6 worm cellular contexts compared by ENCODE assay signal in the genomic region with DNA sequence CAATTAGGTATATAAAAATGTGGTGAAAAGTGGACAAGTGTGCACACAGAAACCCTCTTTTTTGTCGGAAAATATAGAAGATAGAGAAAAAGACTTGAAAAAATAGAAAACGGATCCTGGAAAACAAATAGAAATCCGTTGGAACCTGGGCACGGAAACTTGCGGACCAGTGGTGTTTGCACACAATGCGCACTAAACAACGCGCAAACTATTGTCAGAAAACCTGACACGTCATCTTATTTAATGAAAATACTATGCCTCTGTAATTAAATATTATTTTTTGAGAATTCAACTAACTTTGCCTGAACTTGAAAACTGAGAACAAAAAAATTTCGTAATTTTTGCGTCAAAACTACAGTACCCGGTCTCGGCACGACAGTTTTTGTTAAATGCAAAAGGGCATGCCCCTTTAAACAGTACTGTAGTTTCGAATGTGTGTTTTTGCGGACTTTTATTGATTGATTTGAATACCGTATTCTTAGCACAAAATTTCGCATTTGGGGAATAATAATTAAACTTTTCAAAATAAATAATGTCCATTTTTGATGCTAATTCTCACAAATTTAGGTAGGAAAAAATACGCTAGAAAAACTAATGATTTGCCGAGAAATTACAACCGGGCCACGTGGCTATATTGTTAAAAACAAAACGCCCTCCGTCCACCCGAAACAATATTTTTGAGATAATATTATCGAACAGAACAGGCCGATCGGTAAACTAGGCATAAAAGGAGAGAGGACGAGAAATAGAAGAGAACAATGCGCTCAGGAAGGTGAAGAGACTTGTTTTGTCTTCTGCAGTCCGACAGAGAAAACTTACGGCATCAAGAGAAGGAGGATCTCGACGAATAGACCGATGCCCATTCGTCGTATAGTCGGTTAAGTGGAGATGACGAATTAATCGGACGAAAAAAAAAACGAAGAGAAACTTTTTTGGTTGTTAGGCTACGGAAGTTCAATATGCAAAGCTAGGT.
TF ChIP-seq lines count a peak whose summit lies in the region.

No protein-coding gene starts in this region.

TF ChIP-seq in whole organism, L1 larva, 84 proteins besides CTCF, POLR2A, EP300 and RAD21 (continues in another document):
- TF ChIP-seq irx-1 (tag; optimal IDR thresholded peaks at IDR 0.05; lab: Kevin White, UChicago), result no peak
- peak; percentile 38 for TF ChIP-seq xbp-1 (tag; optimal IDR thresholded peaks at IDR 0.05; lab: Kevin White, UChicago)
- no peak for TF ChIP-seq grh-1 (GFP tag; IDR thresholded peaks at IDR 0.05; lab: Robert Waterston, UW)
- no peak for TF ChIP-seq pax-3 (tag; optimal IDR thresholded peaks at IDR 0.05; lab: Kevin White, UChicago)
- peak in 1 of 2 experiments; percentile 41 for TF ChIP-seq lsy-2 (tag; optimal IDR thresholded peaks at IDR 0.05; lab: Kevin White, UChicago)
- TF ChIP-seq nhr-47 (tag; optimal IDR thresholded peaks at IDR 0.05; lab: Kevin White, UChicago), result no peak
- no peak for TF ChIP-seq lir-3 (tag; optimal IDR thresholded peaks at IDR 0.05; lab: Kevin White, UChicago; ENCODE audit: poor library complexity)
- peak; percentile 47 for TF ChIP-seq lin-14 (GFP tag; optimal IDR thresholded peaks at IDR 0.05; lab: Kevin White, UChicago)
- no peak for TF ChIP-seq pqm-1 (tag; optimal IDR thresholded peaks at IDR 0.05; lab: Kevin White, UChicago)
- peak; percentile 84 for TF ChIP-seq F16B12.6 (tag; optimal IDR thresholded peaks at IDR 0.05; lab: Kevin White, UChicago)
- TF ChIP-seq ets-5 (GFP tag; IDR thresholded peaks at IDR 0.05; lab: Robert Waterston, UW), result no peak
- peak; percentile 23 to 35 for TF ChIP-seq lin-35 (GFP tag; optimal IDR thresholded peaks at IDR 0.05; lab: Kevin White, UChicago)
- peak; percentile 79 for TF ChIP-seq blmp-1 (tag; optimal IDR thresholded peaks at IDR 0.05; lab: Kevin White, UChicago)

TF ChIP-seq in whole organism, L2 larva, 48 proteins besides CTCF, POLR2A, EP300 and RAD21:
- TF ChIP-seq unc-55 (GFP tag; optimal IDR thresholded peaks at IDR 0.05; lab: Kevin White, UChicago) (peak; percentile 45), unc-39 (tag; optimal IDR thresholded peaks at IDR 0.05; lab: Kevin White, UChicago) (no peak), C34F6.9 (tag; optimal IDR thresholded peaks at IDR 0.05; lab: Kevin White, UChicago) (peak; percentile 26), sma-3 (GFP tag; optimal IDR thresholded peaks at IDR 0.05; lab: Kevin White, UChicago) (peak; percentile 1), nhr-129 (tag; optimal IDR thresholded peaks at IDR 0.05; lab: Kevin White, UChicago) (peak; percentile 37), dmd-4 (tag; optimal IDR thresholded peaks at IDR 0.05; lab: Kevin White, UChicago) (no peak), blmp-1 (tag; optimal IDR thresholded peaks at IDR 0.05; lab: Kevin White, UChicago; ENCODE audit: insufficient read depth) (no peak), lsy-2 (tag; optimal IDR thresholded peaks at IDR 0.05; lab: Kevin White, UChicago) (peak in 1 of 2 experiments; percentile 60), crh-2 (tag; optimal IDR thresholded peaks at IDR 0.05; lab: Kevin White, UChicago) (peak; percentile 39)

TF ChIP-seq in whole organism, L3 larva, 47 proteins besides CTCF, POLR2A, EP300 and RAD21 (continues in another document):
- no peak for TF ChIP-seq fkh-10 (GFP tag; optimal IDR thresholded peaks at IDR 0.05; lab: Kevin White, UChicago)
- no peak for TF ChIP-seq zag-1 (tag; optimal IDR thresholded peaks at IDR 0.05; lab: Kevin White, UChicago)
- TF ChIP-seq nhr-23 (tag; optimal IDR thresholded peaks at IDR 0.05; lab: Kevin White, UChicago), result peak; percentile 53
- no peak for TF ChIP-seq fos-1 (tag; optimal IDR thresholded peaks at IDR 0.05; lab: Kevin White, UChicago)
- peak; percentile 39 for TF ChIP-seq nhr-25 (tag; optimal IDR thresholded peaks at IDR 0.05; lab: Kevin White, UChicago)
- no peak for TF ChIP-seq unc-39 (tag; optimal IDR thresholded peaks at IDR 0.05; lab: Kevin White, UChicago)
- peak; percentile 38 for TF ChIP-seq pha-4 (tag; optimal IDR thresholded peaks at IDR 0.05; lab: Kevin White, UChicago)
- TF ChIP-seq aly-2 (tag; optimal IDR thresholded peaks at IDR 0.05; lab: Kevin White, UChicago), result no peak
- no peak for TF ChIP-seq lsy-12 (tag; optimal IDR thresholded peaks at IDR 0.05; lab: Kevin White, UChicago)
- TF ChIP-seq sea-2 (GFP tag; optimal IDR thresholded peaks at IDR 0.05; lab: Kevin White, UChicago), result no peak
- TF ChIP-seq ceh-28 (tag; optimal IDR thresholded peaks at IDR 0.05; lab: Kevin White, UChicago), result no peak
- no peak for TF ChIP-seq daf-12 (tag; optimal IDR thresholded peaks at IDR 0.05; lab: Kevin White, UChicago)
- TF ChIP-seq fkh-2 (tag; optimal IDR thresholded peaks at IDR 0.05; lab: Kevin White, UChicago), result no peak
- peak; percentile 32 for TF ChIP-seq nfya-1 (tag; optimal IDR thresholded peaks at IDR 0.05; lab: Kevin White, UChicago; ENCODE audit: insufficient read depth)
- TF ChIP-seq nhr-237 (tag; optimal IDR thresholded peaks at IDR 0.05; lab: Kevin White, UChicago), result no peak

TF ChIP-seq in whole organism, L4 larva, 104 proteins besides CTCF, POLR2A, EP300 and RAD21 (continues in another document):
- no peak for TF ChIP-seq unc-62 (GFP tag; optimal IDR thresholded peaks at IDR 0.05 in 1 of 2; lab: Kevin White, UChicago)
- no peak for TF ChIP-seq unc-62 (tag; optimal IDR thresholded peaks at IDR 0.05; lab: Kevin White, UChicago)
- TF ChIP-seq ceh-62 (tag; optimal IDR thresholded peaks at IDR 0.05; lab: Kevin White, UChicago), result no peak
- peak; percentile 19 for TF ChIP-seq nhr-28 (tag; optimal IDR thresholded peaks at IDR 0.05; lab: Kevin White, UChicago)
- no peak for TF ChIP-seq ceh-82 (tag; optimal IDR thresholded peaks at IDR 0.05; lab: Kevin White, UChicago)
- no peak for TF ChIP-seq mdt-29 (GFP tag; IDR thresholded peaks at IDR 0.05; lab: Robert Waterston, UW)
- TF ChIP-seq nhr-111 (GFP tag; optimal IDR thresholded peaks at IDR 0.05; lab: Kevin White, UChicago), result no peak
- TF ChIP-seq attf-4 (tag; optimal IDR thresholded peaks at IDR 0.05; lab: Kevin White, UChicago), result no peak
- no peak for TF ChIP-seq rbr-2 (tag; optimal IDR thresholded peaks at IDR 0.05; lab: Kevin White, UChicago)
- peak; percentile 76 for TF ChIP-seq aha-1 (tag; lab: Kevin White, UChicago)
- TF ChIP-seq nhr-42 (GFP tag; IDR thresholded peaks at IDR 0.05; lab: Robert Waterston, UW), result no peak
- TF ChIP-seq lsy-2 (tag; optimal IDR thresholded peaks at IDR 0.05; lab: Kevin White, UChicago), result peak in 1 of 2 experiments; percentile 43
- TF ChIP-seq daf-16 (GFP tag; optimal IDR thresholded peaks at IDR 0.05; lab: Kevin White, UChicago), result no peak
- TF ChIP-seq daf-16 (tag; optimal IDR thresholded peaks at IDR 0.05; lab: Kevin White, UChicago), result peak; percentile 8
- TF ChIP-seq lir-3 (tag; optimal IDR thresholded peaks at IDR 0.05; lab: Kevin White, UChicago), result no peak
- TF ChIP-seq php-3 (GFP tag; IDR thresholded peaks at IDR 0.05; lab: Robert Waterston, UW), result no peak
- TF ChIP-seq dmd-8 (GFP tag; IDR thresholded peaks at IDR 0.05; lab: Robert Waterston, UW), result no peak

TF ChIP-seq in whole organism, mixed stage, embryonic, 35 proteins besides CTCF, POLR2A, EP300 and RAD21:
- TF ChIP-seq nhr-2 (tag; optimal IDR thresholded peaks at IDR 0.05; lab: Kevin White, UChicago) (no peak), lin-32 (GFP tag; optimal IDR thresholded peaks at IDR 0.05; lab: Kevin White, UChicago) (no peak), tbx-8 (GFP tag; optimal IDR thresholded peaks at IDR 0.05; lab: Kevin White, UChicago) (no peak), blmp-1 (tag; optimal IDR thresholded peaks at IDR 0.05; lab: Kevin White, UChicago) (no peak), ceh-83 (GFP tag; optimal IDR thresholded peaks at IDR 0.05; lab: Kevin White, UChicago) (no peak), zip-8 (tag; optimal IDR thresholded peaks at IDR 0.05; lab: Kevin White, UChicago) (peak; percentile 16), mab-5 (tag; optimal IDR thresholded peaks at IDR 0.05; lab: Kevin White, UChicago) (no peak), cnd-1 (tag; optimal IDR thresholded peaks at IDR 0.05; lab: Kevin White, UChicago) (no peak), lsy-2 (tag; optimal IDR thresholded peaks at IDR 0.05; lab: Kevin White, UChicago) (peak; percentile 43), ceh-39 (tag; optimal IDR thresholded peaks at IDR 0.05; lab: Kevin White, UChicago) (no peak), elt-1 (tag; optimal IDR thresholded peaks at IDR 0.05; lab: Kevin White, UChicago; ENCODE audit: borderline replicate concordance, insufficient read depth) (no peak)

TF ChIP-seq in whole organism, young adult, 124 proteins besides CTCF, POLR2A, EP300 and RAD21 (continues in another document):
- TF ChIP-seq B0019.2 (GFP tag; conservative IDR thresholded peaks at IDR 0.05; lab: Robert Waterston, UW) (peak; percentile 38; the same call in 1 of the 2 replicates), lsl-1 (GFP tag; optimal IDR thresholded peaks at IDR 0.05; lab: Kevin White, UChicago) (peak; percentile 98), nfyb-1 (GFP tag; IDR thresholded peaks at IDR 0.05; lab: Robert Waterston, UW) (0 out of 2 replicates have a peak, but pooled peaks have one; percentile 26), ceh-91 (GFP tag; IDR thresholded peaks at IDR 0.05; lab: Robert Waterston, UW) (peak; percentile 70), sdz-38 (tag; optimal IDR thresholded peaks at IDR 0.05; lab: Kevin White, UChicago) (no peak), F37B4.10 (GFP tag; IDR thresholded peaks at IDR 0.05; lab: Robert Waterston, UW) (no peak), madf-8 (GFP tag; conservative IDR thresholded peaks at IDR 0.05; lab: Robert Waterston, UW) (peak; percentile 64), tlf-1 (GFP tag; optimal IDR thresholded peaks at IDR 0.05; lab: Kevin White, UChicago) (no peak), nhr-90 (tag; optimal IDR thresholded peaks at IDR 0.05; lab: Kevin White, UChicago) (no peak), D2030.7 (GFP tag; IDR thresholded peaks at IDR 0.05; lab: Robert Waterston, UW) (peak; percentile 76), let-607 (tag; optimal IDR thresholded peaks at IDR 0.05; lab: Kevin White, UChicago) (peak; percentile 79 to 85), F33H1.4 (GFP tag; IDR thresholded peaks at IDR 0.05; lab: Robert Waterston, UW) (peak; percentile 83), unc-62 (GFP tag; optimal IDR thresholded peaks at IDR 0.05; lab: Kevin White, UChicago) (no peak), Y56A3A.18 (GFP tag; IDR thresholded peaks at IDR 0.05; lab: Robert Waterston, UW) (no peak), egl-18 (GFP tag; IDR thresholded peaks at IDR 0.05; lab: Robert Waterston, UW) (no peak), gei-17 (GFP tag; optimal IDR thresholded peaks at IDR 0.05; lab: Kevin White, UChicago) (no peak), ztf-26 (tag; optimal IDR thresholded peaks at IDR 0.05; lab: Kevin White, UChicago) (no peak), F52B5.7 (tag; optimal IDR thresholded peaks at IDR 0.05; lab: Kevin White, UChicago) (no peak), tbp1 (GFP tag; optimal IDR thresholded peaks at IDR 0.05; lab: Kevin White, UChicago) (peak; percentile 37), ceh-27 (GFP tag; optimal IDR thresholded peaks at IDR 0.05; lab: Kevin White, UChicago) (no peak), ets-4 (GFP tag; optimal IDR thresholded peaks at IDR 0.05; lab: Kevin White, UChicago) (no peak), hmg-1.2 (GFP tag; IDR thresholded peaks at IDR 0.05; lab: Robert Waterston, UW) (peak; percentile 15; the same call in 1 of the 2 replicates), dpl-1 (GFP tag; optimal IDR thresholded peaks at IDR 0.05; lab: Kevin White, UChicago) (no peak), T07F8.4 (tag; optimal IDR thresholded peaks at IDR 0.05; lab: Kevin White, UChicago) (no peak)
